Worm (Caenorhabditis elegans) whole organism, midembryonic: ENCODE measurements around the gene cdk-5.

ENCODE experiments used
- T22C8.4 ChIP-seq: fragments of 200-800 bp; sonication (Bioruptor generic); IDR thresholded peaks from 2 replicates; pipeline ENCODE4 v1.3.6; 2022; ENCODE audit warnings: missing genetic modification characterization, missing compliant biosample characterization
- cog-1 ChIP-seq: sonication (generic microtip); optimal IDR thresholded peaks from 2 replicates; lab custom pipeline; 2016; ENCODE audit warnings: missing genetic modification characterization, missing compliant biosample characterization
- flt-1 ChIP-seq: fragments of 200-800 bp; sonication (Bioruptor generic); IDR thresholded peaks from 2 replicates; pipeline ENCODE4 v1.3.6; 2022; ENCODE audit warnings: missing genetic modification characterization, missing compliant biosample characterization
- klf-2 ChIP-seq: fragments of 200-800 bp; sonication (Bioruptor generic); conservative IDR thresholded peaks from 2 replicates; pipeline ENCODE4 v1.3.6; 2022; ENCODE audit warnings: missing genetic modification reagents, missing genetic modification characterization, missing compliant biosample characterization
- med-1 ChIP-seq: sonication (generic microtip); optimal IDR thresholded peaks from 2 replicates; lab custom pipeline; 2017; ENCODE audit warnings: missing genetic modification characterization, mild to moderate bottlenecking, missing compliant biosample characterization, antibody characterized with exemption, missing genetic modification reagents; ENCODE audit not compliant: insufficient read depth
- ref-1 ChIP-seq: fragments of 200-800 bp; sonication (Bioruptor generic); conservative IDR thresholded peaks from 2 replicates; pipeline ENCODE4 v1.3.6; 2022; ENCODE audit warnings: missing genetic modification reagents, missing genetic modification characterization, missing compliant biosample characterization
- tab-1 ChIP-seq: fragments of 200-800 bp; sonication (Bioruptor generic); IDR thresholded peaks from 2 replicates; pipeline ENCODE4 v1.3.6; 2022; ENCODE audit warnings: missing genetic modification characterization, missing compliant biosample characterization
- ztf-23 ChIP-seq: fragments of 200-800 bp; sonication (Bioruptor generic); IDR thresholded peaks from 2 replicates; pipeline ENCODE4 v1.3.6; 2022; ENCODE audit warnings: missing genetic modification reagents, missing genetic modification characterization, missing compliant biosample characterization
- ztf-29 ChIP-seq: fragments of 200-800 bp; sonication (Bioruptor generic); IDR thresholded peaks from 2 replicates; pipeline ENCODE4 v1.3.6; 2022; ENCODE audit warnings: missing genetic modification reagents, missing genetic modification characterization, missing compliant biosample characterization

cdk-5 gene

DNA sequence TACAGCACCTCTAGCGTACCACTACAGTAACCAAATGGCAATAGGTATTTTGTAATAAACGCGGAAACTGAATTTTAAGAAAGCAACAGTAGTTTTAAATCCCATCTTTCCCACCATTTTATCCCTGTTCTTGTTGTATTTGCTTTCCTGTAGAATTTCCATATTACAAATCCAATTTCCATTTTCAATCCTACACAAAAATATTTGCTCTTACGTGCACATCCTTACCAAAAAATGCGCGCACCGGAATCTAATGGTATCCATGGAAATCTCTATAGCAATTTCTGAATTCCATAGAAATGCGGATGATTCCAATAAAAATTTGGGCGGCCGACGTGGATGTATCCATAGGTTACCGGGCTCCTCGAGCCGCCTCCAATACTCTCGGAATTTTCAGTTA is 36.0 kb downstream of the cdk-5 start, which contains the start of gene trf-1:
trf-1 (plus strand) TSS at position 301 of the 400 bp plus-strand sequence.
- no peak for TF ChIP-seq tab-1 (GFP tag; lab: Robert Waterston, UW)
- TF ChIP-seq ztf-29 (GFP tag; lab: Robert Waterston, UW), result no peak
- TF ChIP-seq med-1 (GFP tag; lab: Kevin White, UChicago), result no peak
- TF ChIP-seq cog-1 (tag; lab: Kevin White, UChicago), result no peak
- TF ChIP-seq flt-1 (GFP tag; lab: Robert Waterston, UW), result no peak
- TF ChIP-seq T22C8.4 (GFP tag; lab: Robert Waterston, UW), result no peak
- no peak for TF ChIP-seq ztf-23

DNA sequence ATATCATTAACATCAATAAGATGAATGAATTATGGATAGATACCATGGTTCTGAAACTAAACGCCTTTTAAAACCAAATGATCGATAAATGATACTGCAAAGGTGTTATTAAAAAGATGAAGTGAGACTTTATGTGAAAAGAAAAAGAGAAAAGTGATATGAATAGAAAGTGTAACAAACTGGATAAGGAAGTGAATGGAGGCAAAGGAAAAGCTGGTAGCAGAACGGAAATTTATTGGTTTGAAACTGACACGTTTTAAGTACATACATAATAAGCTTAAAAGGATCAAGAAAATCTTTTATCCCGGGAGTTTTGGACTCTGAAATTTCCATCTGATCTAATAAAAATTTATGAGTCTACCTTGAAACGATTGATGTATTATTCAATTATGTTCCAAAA is 36.5 kb downstream of the cdk-5 start, which contains the start of gene bli-5:
bli-5 (minus strand) TSS at position 101 of the 400 bp plus-strand sequence.
- TF ChIP-seq ref-1 (no peak), klf-2 (GFP tag; lab: Robert Waterston, UW) (no peak), flt-1 (GFP tag; lab: Robert Waterston, UW) (no peak), ztf-23 (no peak)

DNA sequence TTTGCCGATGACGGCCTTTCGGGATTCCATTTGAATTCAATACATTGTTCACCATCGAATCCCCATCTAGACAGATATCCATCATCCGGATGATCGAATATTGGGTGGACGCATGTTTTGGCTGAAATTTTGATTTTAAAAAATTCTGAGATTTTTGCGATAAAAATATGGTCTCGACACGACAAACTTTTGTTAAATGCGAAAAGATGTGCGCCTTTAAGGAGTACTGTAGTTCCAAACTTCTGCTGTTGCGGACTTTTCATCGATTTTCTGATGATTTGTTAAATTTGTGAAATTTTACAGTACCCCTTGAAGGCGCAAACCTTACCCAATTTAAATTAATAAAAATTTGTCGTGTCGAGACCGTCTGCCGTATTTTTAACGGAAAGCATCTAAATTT is 38.3 kb downstream of the cdk-5 start:
- TF ChIP-seq med-1 (GFP tag; lab: Kevin White, UChicago), result no peak
- no peak for TF ChIP-seq T22C8.4 (GFP tag; lab: Robert Waterston, UW)
- TF ChIP-seq ref-1, result no peak
- no peak for TF ChIP-seq cog-1 (tag; lab: Kevin White, UChicago)
- no peak for TF ChIP-seq flt-1 (GFP tag; lab: Robert Waterston, UW)
- TF ChIP-seq ztf-29 (GFP tag; lab: Robert Waterston, UW), result no peak
- no peak for TF ChIP-seq tab-1 (GFP tag; lab: Robert Waterston, UW)
- TF ChIP-seq klf-2 (GFP tag; lab: Robert Waterston, UW), result no peak
- TF ChIP-seq ztf-23, result no peak

- TF ChIP-seq ref-1 (no peak), med-1 (GFP tag; lab: Kevin White, UChicago) (no peak), ztf-23 (no peak), ztf-29 (GFP tag; lab: Robert Waterston, UW) (no peak), klf-2 (GFP tag; lab: Robert Waterston, UW) (no peak), tab-1 (GFP tag; lab: Robert Waterston, UW) (no peak), cog-1 (tag; lab: Kevin White, UChicago) (no peak), T22C8.4 (GFP tag; lab: Robert Waterston, UW) (no peak), flt-1 (GFP tag; lab: Robert Waterston, UW) (no peak)
Observed at ce11 chrIII:13426036-13426435, 40.1 kb downstream of the cdk-5 start, which contains the start of gene cope-1. Gene cope-1 (plus strand): TSS chrIII:13426264.

ce11 chrIII:13423414-13423813 is 42.7 kb downstream of the cdk-5 start, which contains the start of gene exo-1:
Gene exo-1 (plus strand): TSS chrIII:13423514.
- TF ChIP-seq cog-1 (tag; lab: Kevin White, UChicago) (no peak), ref-1 (no peak), klf-2 (GFP tag; lab: Robert Waterston, UW) (no peak), T22C8.4 (GFP tag; lab: Robert Waterston, UW) (no peak), ztf-23 (no peak), ztf-29 (GFP tag; lab: Robert Waterston, UW) (no peak), flt-1 (GFP tag; lab: Robert Waterston, UW) (no peak), med-1 (GFP tag; lab: Kevin White, UChicago) (no peak), tab-1 (GFP tag; lab: Robert Waterston, UW) (no peak)

DNA sequence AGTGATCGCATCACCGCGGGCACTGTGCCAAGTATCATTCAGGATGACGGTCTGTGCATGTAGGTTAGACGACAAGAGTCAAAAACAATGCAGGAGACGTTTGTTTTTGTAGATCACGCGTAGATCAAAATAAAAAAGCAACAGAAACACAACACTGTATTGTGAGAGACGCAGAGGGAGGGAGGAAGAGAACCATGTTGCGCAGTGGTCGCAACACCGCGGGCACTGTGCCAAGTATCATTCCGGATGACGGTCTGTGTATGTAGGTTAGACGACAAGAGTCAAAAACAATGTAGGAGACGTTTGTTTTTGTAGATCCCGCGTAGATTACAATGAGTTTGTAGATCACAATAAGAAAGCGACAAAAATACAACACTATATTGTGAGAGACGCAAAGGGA is 47.2 kb downstream of the cdk-5 start:
- TF ChIP-seq tab-1 (GFP tag; lab: Robert Waterston, UW) (no peak), klf-2 (GFP tag; lab: Robert Waterston, UW) (no peak), ztf-23 (no peak), ref-1 (no peak), med-1 (GFP tag; lab: Kevin White, UChicago) (no peak), T22C8.4 (GFP tag; lab: Robert Waterston, UW) (no peak), cog-1 (tag; lab: Kevin White, UChicago) (no peak), ztf-29 (GFP tag; lab: Robert Waterston, UW) (no peak), flt-1 (GFP tag; lab: Robert Waterston, UW) (no peak)
